Worm (Caenorhabditis elegans): Measurements from ENCODE around the gene Y105C5A.1268.
"Not testable (repeated sequence)": the region's sequence is repeated elsewhere in the genome, so short reads cannot be mapped to it uniquely, and the experiment has no call there.

ce11 chrIV:15641699-15642098, 4.6 kb downstream of the Y105C5A.1268 start, which contains the start of gene Y105C5A.12:
- TF ChIP-seq fos-1 (tag; optimal IDR thresholded peaks at IDR 0.05); sup-37 (GFP tag; optimal IDR thresholded peaks at IDR 0.05); nhr-90 (tag; optimal IDR thresholded peaks at IDR 0.05; ENCODE audit: poor library complexity); lsy-2 (tag; optimal IDR thresholded peaks at IDR 0.05): not testable (repeated sequence)
